Worm (Caenorhabditis elegans) whole organism, late embryonic: ENCODE results near the gene F01G10.5.

Experiments used
- K09A11.1 ChIP-seq: sonication (generic microtip); optimal IDR thresholded peaks from 2 replicates; lab custom pipeline; 2017; ENCODE audit warnings: antibody characterized with exemption, mild to moderate bottlenecking, missing genetic modification characterization, missing compliant biosample characterization; ENCODE audit not compliant: insufficient read depth
- ceh-14 ChIP-seq: sonication (generic microtip); optimal IDR thresholded peaks from 2 replicates; lab custom pipeline; 2016; ENCODE audit warnings: missing genotype, missing genetic modification characterization, missing compliant biosample characterization
- ceh-45 ChIP-seq: fragments of 200-800 bp; sonication (Bioruptor generic); IDR thresholded peaks from 2 replicates; pipeline ENCODE4 v1.3.6; 2022; ENCODE audit warnings: missing genetic modification reagents, missing genetic modification characterization, missing compliant biosample characterization
- elt-2 ChIP-seq: sonication (generic microtip); optimal IDR thresholded peaks from 2 replicates; lab custom pipeline; 2016; ENCODE audit warnings: missing genetic modification reagents, missing genetic modification characterization, missing compliant biosample characterization
- ets-4 ChIP-seq: sonication (generic microtip); optimal IDR thresholded peaks from 2 replicates; lab custom pipeline; 2016; ENCODE audit warnings: missing genetic modification characterization, missing compliant biosample characterization
- fkh-10 ChIP-seq: fragments of 150-350 bp; optimal IDR thresholded peaks from 2 replicates; lab custom pipeline; 2014; ENCODE audit warnings: missing biosample characterization, missing genetic modification reagents, missing genetic modification characterization
- hlh-13 ChIP-seq: fragments of 200-800 bp; sonication (Bioruptor generic); optimal IDR thresholded peaks from 2 replicates; lab custom pipeline; 2018; ENCODE audit warnings: mild to moderate bottlenecking, missing genetic modification characterization, missing compliant biosample characterization
- hlh-8 ChIP-seq: sonication (generic microtip); optimal IDR thresholded peaks from 2 replicates; lab custom pipeline; 2016; ENCODE audit warnings: missing genotype, missing genetic modification characterization, missing compliant biosample characterization
- madf-2 ChIP-seq: sonication (generic microtip); optimal IDR thresholded peaks from 2 replicates; lab custom pipeline; 2017; ENCODE audit warnings: missing genetic modification characterization, missing compliant biosample characterization
- tbx-2 ChIP-seq: sonication (generic microtip); optimal IDR thresholded peaks from 2 replicates; lab custom pipeline; 2016; ENCODE audit warnings: missing genetic modification characterization, missing compliant biosample characterization
- unc-55 ChIP-seq: sonication (generic microtip); optimal IDR thresholded peaks from 2 replicates; lab custom pipeline; 2017; ENCODE audit warnings: missing biosample characterization, missing genetic modification reagents, missing genetic modification characterization

ce11 chrIV:10216704-10217296 lies 14.1 kb downstream of the F01G10.5 start:
- TF ChIP-seq K09A11.1 (tag; lab: Kevin White, UChicago) = no peak
- no peak for TF ChIP-seq fkh-10 (GFP tag; lab: Kevin White, UChicago)
- TF ChIP-seq tbx-2 = no peak
- TF ChIP-seq hlh-13 (GFP tag; lab: Kevin White, UChicago) = no peak
- no peak for TF ChIP-seq ets-4
- no peak for TF ChIP-seq ceh-14 (tag; lab: Kevin White, UChicago)
- TF ChIP-seq hlh-8 (tag; lab: Kevin White, UChicago) = no peak
- TF ChIP-seq unc-55 (GFP tag; lab: Kevin White, UChicago) = no peak
- no peak for TF ChIP-seq ceh-45
- no peak for TF ChIP-seq madf-2 (tag; lab: Kevin White, UChicago)
- TF ChIP-seq elt-2 = no peak
